Worm (Caenorhabditis elegans) whole organism, L3 larva: ENCODE results near the gene T23F6.2.

ENCODE experiments used
- R02D3.7 ChIP-seq: fragments of 150-350 bp; optimal IDR thresholded peaks from 2 replicates; lab custom pipeline; 2014; ENCODE audit warnings: missing biosample characterization, missing genetic modification characterization
- ZK546.5 ChIP-seq: sonication (generic microtip); optimal IDR thresholded peaks from 2 replicates; lab custom pipeline; 2017; ENCODE audit warnings: missing biosample characterization, missing genetic modification characterization
- daf-12 ChIP-seq: fragments of 150-350 bp; optimal IDR thresholded peaks from 2 replicates; lab custom pipeline; 2014; ENCODE audit warnings: missing biosample characterization, missing genetic modification reagents, missing genetic modification characterization
- elt-2 ChIP-seq: sonication (generic microtip); optimal IDR thresholded peaks from 2 replicates; lab custom pipeline; 2016; ENCODE audit warnings: missing genetic modification reagents, mild to moderate bottlenecking, missing genetic modification characterization, missing compliant biosample characterization
- fos-1 ChIP-seq: fragments of 150-350 bp; optimal IDR thresholded peaks from 2 replicates; lab custom pipeline; 2014; ENCODE audit warnings: missing biosample characterization, missing genetic modification characterization
- mml-1 ChIP-seq: fragments of 150-350 bp; sonication (generic microtip); optimal IDR thresholded peaks from 3 replicates; lab custom pipeline; 2014; ENCODE audit warnings: missing biosample characterization, missing genetic modification characterization
- nfya-1 ChIP-seq: sonication (generic microtip); optimal IDR thresholded peaks from 2 replicates; lab custom pipeline; 2017; ENCODE audit warnings: missing genetic modification characterization, mild to moderate bottlenecking, missing compliant biosample characterization, antibody characterized with exemption, moderate library complexity; ENCODE audit not compliant: insufficient read depth
- nhr-11 ChIP-seq: fragments of 150-350 bp; optimal IDR thresholded peaks from 2 replicates; lab custom pipeline; 2014; ENCODE audit warnings: missing biosample characterization, missing genetic modification characterization
- nhr-12 ChIP-seq: fragments of 150-350 bp; optimal IDR thresholded peaks from 2 replicates; lab custom pipeline; 2014; ENCODE audit warnings: missing biosample characterization, missing genetic modification characterization
- nhr-76 ChIP-seq: fragments of 150-350 bp; sonication (generic microtip); optimal IDR thresholded peaks from 5 replicates; lab custom pipeline; 2014; ENCODE audit warnings: missing biosample characterization, missing genetic modification characterization
- pha-4 ChIP-seq: fragments of 150-350 bp; optimal IDR thresholded peaks from 2 replicates; lab custom pipeline; 2014; ENCODE audit warnings: missing biosample characterization, missing genetic modification reagents, missing genetic modification characterization
- tbx-2 ChIP-seq: sonication (generic microtip); optimal IDR thresholded peaks from 2 replicates; lab custom pipeline; 2016; ENCODE audit warnings: mild to moderate bottlenecking, missing genetic modification characterization, missing compliant biosample characterization

ce11 chrIV:12762782-12763181 lies 41.6 kb downstream of the T23F6.2 start:
- TF ChIP-seq ZK546.5 (tag; lab: Kevin White, UChicago) = no peak
- no peak for TF ChIP-seq nhr-11 (tag; lab: Kevin White, UChicago)
- no peak for TF ChIP-seq nhr-12 (tag; lab: Kevin White, UChicago)
- TF ChIP-seq nhr-76 (tag; lab: Kevin White, UChicago) = no peak
- TF ChIP-seq tbx-2 (tag; lab: Kevin White, UChicago) = no peak
- no peak for TF ChIP-seq nfya-1
- no peak for TF ChIP-seq pha-4 (tag; lab: Kevin White, UChicago)
- no peak for TF ChIP-seq elt-2 (tag; lab: Kevin White, UChicago)
- TF ChIP-seq fos-1 (tag; lab: Kevin White, UChicago) = no peak
- TF ChIP-seq R02D3.7 (tag; lab: Kevin White, UChicago) = no peak
- no peak for TF ChIP-seq mml-1 (tag; lab: Kevin White, UChicago)
- no peak for TF ChIP-seq daf-12 (tag; lab: Kevin White, UChicago)
